Worm (Caenorhabditis elegans) whole organism, young adult: ENCODE measurements around the gene ZK355.3.

Experiments used
- F37B4.10 ChIP-seq: fragments of 200-800 bp; sonication (Bioruptor generic); IDR thresholded peaks from 2 replicates; pipeline ENCODE4 v1.3.6; 2022; ENCODE audit warnings: missing genetic modification characterization, missing compliant biosample characterization
- T26A5.8 ChIP-seq: sonication (generic microtip); optimal IDR thresholded peaks from 2 replicates; lab custom pipeline; 2016; ENCODE audit warnings: missing genetic modification characterization, missing compliant biosample characterization
- akir-1 ChIP-seq: fragments of 200-800 bp; sonication (Bioruptor generic); optimal IDR thresholded peaks from 2 replicates; lab custom pipeline; 2018; ENCODE audit warnings: mild to moderate bottlenecking, missing genetic modification characterization, moderate library complexity, missing compliant biosample characterization
- bed-1 ChIP-seq: fragments of 200-800 bp; sonication (Bioruptor generic); IDR thresholded peaks from 2 replicates; pipeline ENCODE4 v1.3.6; 2022; ENCODE audit warnings: missing genetic modification reagents, missing genetic modification characterization, missing compliant biosample characterization
- cebp-2 ChIP-seq: fragments of 200-800 bp; sonication (Bioruptor generic); IDR thresholded peaks from 2 replicates; pipeline ENCODE4 v1.3.6; 2022; ENCODE audit warnings: missing genetic modification characterization, missing compliant biosample characterization
- ceh-100 ChIP-seq: fragments of 200-800 bp; sonication (Bioruptor generic); IDR thresholded peaks from 2 replicates; pipeline ENCODE4 v1.3.6; 2022; ENCODE audit warnings: missing genetic modification reagents, missing genetic modification characterization, missing compliant biosample characterization
- hlh-12 ChIP-seq: sonication (generic microtip); optimal IDR thresholded peaks from 2 replicates; lab custom pipeline; 2016; ENCODE audit warnings: missing genetic modification characterization, missing compliant biosample characterization
- lin-54 ChIP-seq: fragments of 200-800 bp; sonication (Bioruptor generic); optimal IDR thresholded peaks from 2 replicates; lab custom pipeline; 2018; ENCODE audit warnings: mild to moderate bottlenecking, missing genetic modification characterization, missing compliant biosample characterization
- nhr-90 ChIP-seq: sonication (generic microtip); optimal IDR thresholded peaks from 2 replicates; lab custom pipeline; 2016; ENCODE audit warnings: missing genotype, mild to moderate bottlenecking, missing genetic modification characterization, missing compliant biosample characterization
- sea-2 ChIP-seq: fragments of 200-800 bp; sonication (Bioruptor generic); IDR thresholded peaks from 2 replicates; pipeline ENCODE4 v1.3.6; 2022; ENCODE audit warnings: missing genetic modification characterization, missing compliant biosample characterization
- ztf-26 ChIP-seq: sonication (generic microtip); optimal IDR thresholded peaks from 2 replicates; lab custom pipeline; 2017; ENCODE audit warnings: missing genetic modification characterization, missing compliant biosample characterization

- TF ChIP-seq lin-54 (GFP tag; lab: Kevin White, UChicago) = no peak
- TF ChIP-seq T26A5.8 (tag; lab: Kevin White, UChicago) = no peak
- no peak for TF ChIP-seq ceh-100 (GFP tag; lab: Robert Waterston, UW)
- TF ChIP-seq F37B4.10 (GFP tag; lab: Robert Waterston, UW) = no peak
- no peak for TF ChIP-seq hlh-12
- no peak for TF ChIP-seq akir-1 (GFP tag; lab: Kevin White, UChicago)
- no peak for TF ChIP-seq sea-2 (GFP tag; lab: Robert Waterston, UW)
- TF ChIP-seq ztf-26 (tag; lab: Kevin White, UChicago) = no peak
- no peak for TF ChIP-seq nhr-90
- no peak for TF ChIP-seq bed-1 (GFP tag; lab: Robert Waterston, UW)
- no peak for TF ChIP-seq cebp-2 (GFP tag; lab: Robert Waterston, UW)
Measured at ce11 chrII:2955656-2956115, 28.3 kb upstream of the ZK355.3 start, which contains the start of gene irld-48.
